Worm (Caenorhabditis elegans): ENCODE results near the gene irld-27.

Gene irld-27

DNA sequence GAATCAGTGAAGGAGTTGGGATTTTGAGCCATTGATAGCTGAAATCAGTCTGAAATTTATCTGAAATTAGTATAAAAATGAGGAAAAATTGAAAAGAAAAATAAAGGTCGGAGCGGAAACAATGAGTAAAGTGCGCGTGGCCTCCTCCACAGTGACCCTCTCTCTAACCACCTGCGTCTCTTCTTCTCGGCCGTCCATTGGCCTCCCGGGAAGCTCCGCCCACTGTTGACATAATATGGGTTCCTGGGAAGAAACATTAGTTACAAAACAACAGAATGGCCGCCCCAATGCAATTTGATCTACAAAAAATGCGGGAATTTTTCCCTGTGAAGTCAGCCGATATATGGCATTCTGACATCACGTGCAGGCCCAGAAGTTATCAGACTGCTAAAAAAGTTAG, 37.9 kb downstream of the irld-27 start, which contains the start of gene Y49F6C.8:
Y49F6C.8 (minus strand) TSS at position 51 of the 400 bp plus-strand sequence.
- TF ChIP-seq aptf-2 (GFP tag; conservative IDR thresholded peaks at IDR 0.05) (peak; percentile 98), madf-6 (GFP tag; IDR thresholded peaks at IDR 0.05) (peak; percentile 72), aptf-3 (GFP tag; IDR thresholded peaks at IDR 0.05) (peak; percentile 85; the same call in 1 of the 2 replicates), Y53G8AR.9 (GFP tag; conservative IDR thresholded peaks at IDR 0.05) (no peak), xnd-1 (tag; optimal IDR thresholded peaks at IDR 0.05) (peak; percentile 8), efl-1 (GFP tag; optimal IDR thresholded peaks at IDR 0.05) (peak; percentile 30), lir-1 (GFP tag; conservative IDR thresholded peaks at IDR 0.05) (no peak), hmg-1.2 (GFP tag; IDR thresholded peaks at IDR 0.05) (peak; percentile 59; the same call in 1 of the 2 replicates), nfyb-1 (GFP tag; IDR thresholded peaks at IDR 0.05) (peak; percentile 94)

DNA sequence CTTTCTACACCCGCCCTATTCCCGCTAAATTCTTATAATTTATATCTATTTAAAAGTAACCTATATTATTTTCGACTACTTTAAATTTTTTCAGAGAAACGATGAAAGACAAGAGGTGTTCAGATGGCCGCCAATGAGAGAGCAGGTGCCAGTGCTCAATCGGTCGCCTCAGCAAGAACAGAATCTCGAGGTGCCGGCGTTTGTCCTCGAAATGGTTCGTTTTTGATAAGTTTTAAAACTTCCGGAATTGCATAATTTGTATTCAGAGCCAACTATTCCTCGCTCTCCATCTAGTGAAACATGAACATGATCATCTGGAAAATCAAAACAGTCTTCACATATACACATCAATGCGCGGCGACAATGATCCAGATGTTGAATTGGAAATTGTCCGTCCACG, 38.9 kb downstream of the irld-27 start, which contains the start of gene bath-23:
bath-23 (plus strand) TSS at position 301 of the 400 bp plus-strand sequence.
- no peak for TF ChIP-seq F22D6.2 (tag; optimal IDR thresholded peaks at IDR 0.05)
- TF ChIP-seq zim-3 (tag; optimal IDR thresholded peaks at IDR 0.05) = no peak
- TF ChIP-seq lag-1 (GFP tag; IDR thresholded peaks at IDR 0.05) = no peak
- no peak for TF ChIP-seq ztf-25 (GFP tag; IDR thresholded peaks at IDR 0.05)
- TF ChIP-seq Y56A3A.18 (GFP tag; IDR thresholded peaks at IDR 0.05) = no peak
- TF ChIP-seq tlf-1 (GFP tag; optimal IDR thresholded peaks at IDR 0.05) = no peak
- no peak for TF ChIP-seq repo-1 (tag; optimal IDR thresholded peaks at IDR 0.05)
- TF ChIP-seq aptf-2 (GFP tag; conservative IDR thresholded peaks at IDR 0.05) = no peak
- no peak for TF ChIP-seq ztf-28 (GFP tag; IDR thresholded peaks at IDR 0.05)
- no peak for TF ChIP-seq B0336.3 (GFP tag; IDR thresholded peaks at IDR 0.05)
- TF ChIP-seq lin-40 (tag; optimal IDR thresholded peaks at IDR 0.05) = no peak
- TF ChIP-seq snpc-1.3 (tag; optimal IDR thresholded peaks at IDR 0.05; ENCODE audit: insufficient read depth) = no peak
- TF ChIP-seq B0261.1 (tag; optimal IDR thresholded peaks at IDR 0.05) = no peak

DNA sequence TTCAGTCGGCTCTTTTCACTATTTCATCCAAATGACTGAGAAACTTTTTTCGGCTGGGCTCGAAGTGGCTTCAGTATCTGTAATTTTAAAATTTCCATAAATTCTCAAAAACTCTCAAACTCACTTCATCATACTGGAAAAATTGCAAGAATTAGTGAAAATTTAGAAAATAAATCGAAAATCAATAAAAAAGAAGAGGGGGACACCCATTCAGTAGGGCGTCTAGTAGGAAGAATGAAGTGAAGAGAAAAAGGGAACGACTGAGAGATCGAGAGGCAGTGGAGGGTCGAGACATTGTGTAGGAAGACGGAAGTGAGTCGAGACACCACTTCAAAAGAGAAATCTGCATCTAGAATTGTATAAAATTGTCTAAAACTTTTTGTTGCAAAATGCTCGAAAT, 41.7 kb downstream of the irld-27 start:
- no peak for TF ChIP-seq snpc-1.3 (tag; optimal IDR thresholded peaks at IDR 0.05; ENCODE audit: insufficient read depth)
- no peak for TF ChIP-seq tlf-1 (GFP tag; optimal IDR thresholded peaks at IDR 0.05)
- TF ChIP-seq F23B12.7 (tag; optimal IDR thresholded peaks at IDR 0.05; ENCODE audit: insufficient read depth) = no peak
- TF ChIP-seq attf-5 (GFP tag; optimal IDR thresholded peaks at IDR 0.05) = no peak
- no peak for TF ChIP-seq ztf-18 (tag; optimal IDR thresholded peaks at IDR 0.05)
- TF ChIP-seq nhr-120 (GFP tag; IDR thresholded peaks at IDR 0.05) = no peak
- no peak for TF ChIP-seq madf-10 (tag; optimal IDR thresholded peaks at IDR 0.05)
- no peak for TF ChIP-seq nhr-27 (tag; optimal IDR thresholded peaks at IDR 0.05)
- TF ChIP-seq ztf-22 (GFP tag; optimal IDR thresholded peaks at IDR 0.05) = no peak
- TF ChIP-seq let-526 (GFP tag; IDR thresholded peaks at IDR 0.05) = no peak
- no peak for TF ChIP-seq madf-8 (GFP tag; conservative IDR thresholded peaks at IDR 0.05)
- no peak for TF ChIP-seq ceh-91 (GFP tag; IDR thresholded peaks at IDR 0.05)
- no peak for TF ChIP-seq ztf-28 (GFP tag; IDR thresholded peaks at IDR 0.05)
- TF ChIP-seq madf-3 (GFP tag; IDR thresholded peaks at IDR 0.05) = no peak
- TF ChIP-seq atf-7 (tag; optimal IDR thresholded peaks at IDR 0.05) = no peak
- no peak for TF ChIP-seq nfya-1 (tag; optimal IDR thresholded peaks at IDR 0.05; ENCODE audit: borderline replicate concordance, insufficient read depth)
- no peak for TF ChIP-seq F33H1.4 (GFP tag; IDR thresholded peaks at IDR 0.05)

DNA sequence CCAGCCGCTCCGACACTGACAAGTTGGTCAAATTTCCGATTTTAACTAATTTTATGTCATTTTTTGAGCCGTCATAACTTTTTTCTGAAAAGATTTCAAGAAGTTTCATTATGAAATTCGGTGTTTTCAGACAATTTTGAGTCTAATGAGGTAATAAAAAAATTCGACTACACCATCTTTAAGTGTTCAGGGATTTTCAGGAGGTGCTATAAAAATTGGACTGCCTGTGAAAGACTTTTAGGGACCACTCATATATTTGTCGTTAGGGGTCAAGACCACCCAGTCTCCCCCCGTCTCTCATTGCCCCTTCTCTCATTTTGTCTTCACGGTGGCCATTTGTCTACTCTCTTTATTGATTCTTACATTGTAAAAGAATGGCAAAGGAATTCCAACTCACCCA, 42.6 kb downstream of the irld-27 start, which contains the start of gene bath-10:
bath-10 (plus strand) TSS at position 301 of the 400 bp plus-strand sequence.
- TF ChIP-seq F57C9.4 (tag; optimal IDR thresholded peaks at IDR 0.05) (no peak), F10E7.11 (tag; optimal IDR thresholded peaks at IDR 0.05) (no peak), tbx-9 (tag; optimal IDR thresholded peaks at IDR 0.05; ENCODE audit: borderline replicate concordance) (no peak), F49E8.2 (tag; optimal IDR thresholded peaks at IDR 0.05; ENCODE audit: insufficient read depth) (no peak), ccch-3 (GFP tag; optimal IDR thresholded peaks at IDR 0.05) (no peak), aptf-3 (GFP tag; IDR thresholded peaks at IDR 0.05) (no peak), rec-8 (tag; optimal IDR thresholded peaks at IDR 0.05) (no peak), xnd-1 (tag; optimal IDR thresholded peaks at IDR 0.05) (no peak)

All from whole organism, young adult.